Worm (Caenorhabditis elegans): ENCODE measurements around the gene Y116F11B.2.

Gene Y116F11B.2

DNA sequence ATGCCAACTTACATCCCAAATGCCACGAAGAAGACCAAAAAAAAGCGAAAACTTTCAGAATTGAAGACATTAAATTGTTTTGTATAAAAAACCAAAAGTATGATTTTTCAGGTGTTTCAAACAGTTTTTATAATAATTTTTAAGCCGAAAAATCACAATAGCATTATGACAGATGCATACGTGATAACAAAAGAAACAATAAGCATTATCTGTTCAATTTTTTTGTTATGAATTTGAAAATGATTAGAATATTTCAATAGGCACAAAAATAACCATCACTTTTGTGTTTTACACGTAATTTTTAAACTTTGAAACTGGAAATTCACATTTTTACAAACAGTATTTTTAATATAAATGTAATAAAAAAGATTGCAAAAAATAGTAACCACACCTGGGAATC is 21.2 kb upstream of the Y116F11B.2 start, which contains the start of gene Y116F11B.17:
Gene Y116F11B.17, minus strand, starts transcription at position 101 of the 400 bp plus-strand sequence.
- TF ChIP-seq unc-39 (tag; optimal IDR thresholded peaks at IDR 0.05) = no peak
- no peak for TF ChIP-seq skn-1 (tag; optimal IDR thresholded peaks at IDR 0.05)
- no peak for TF ChIP-seq ceh-16 (tag; optimal IDR thresholded peaks at IDR 0.05)
- TF ChIP-seq ama-1 (optimal IDR thresholded peaks at IDR 0.05) = no peak
- TF ChIP-seq nhr-237 (tag; optimal IDR thresholded peaks at IDR 0.05) = no peak
- no peak for TF ChIP-seq nhr-25 (tag; optimal IDR thresholded peaks at IDR 0.05)
- no peak for TF ChIP-seq mdl-1 (tag; optimal IDR thresholded peaks at IDR 0.05)
- no peak for TF ChIP-seq zag-1 (tag; optimal IDR thresholded peaks at IDR 0.05)
- no peak for TF ChIP-seq alr-1 (tag; optimal IDR thresholded peaks at IDR 0.05)
- no peak for TF ChIP-seq unc-55 (GFP tag; optimal IDR thresholded peaks at IDR 0.05)
- TF ChIP-seq lin-39 (tag; optimal IDR thresholded peaks at IDR 0.05) = no peak
- TF ChIP-seq lin-13 (GFP tag; optimal IDR thresholded peaks at IDR 0.05) = no peak
- no peak for TF ChIP-seq elt-3 (tag; optimal IDR thresholded peaks at IDR 0.05)
- TF ChIP-seq mab-5 (tag; optimal IDR thresholded peaks at IDR 0.05) = no peak
- no peak for TF ChIP-seq ceh-82 (tag; optimal IDR thresholded peaks at IDR 0.05)
- TF ChIP-seq blmp-1 (tag; optimal IDR thresholded peaks at IDR 0.05; ENCODE audit: insufficient read depth) = no peak
- no peak for TF ChIP-seq nhr-21 (tag; optimal IDR thresholded peaks at IDR 0.05)

DNA sequence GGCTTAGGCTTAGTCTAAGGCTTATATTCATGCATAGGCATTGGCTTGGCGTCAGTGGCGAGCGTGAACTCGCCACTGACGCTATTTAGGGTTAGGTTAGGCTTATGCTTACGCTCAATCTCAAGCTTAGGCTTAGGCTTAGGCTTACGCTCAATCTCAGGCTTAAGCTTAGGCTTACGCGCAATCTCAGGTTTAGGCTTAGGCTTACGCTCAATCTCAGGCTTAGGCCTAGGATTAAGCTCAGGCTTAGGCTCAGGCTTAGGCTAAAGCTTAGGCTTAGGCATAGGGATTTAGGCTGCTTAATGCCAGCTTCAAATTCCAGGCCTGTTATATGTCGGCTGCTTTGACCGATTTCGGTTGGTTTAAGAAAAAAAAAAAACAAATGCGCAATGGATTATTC is 19.2 kb upstream of the Y116F11B.2 start:
- TF ChIP-seq sma-3 (GFP tag; optimal IDR thresholded peaks at IDR 0.05) (no peak), lin-13 (GFP tag; optimal IDR thresholded peaks at IDR 0.05) (no peak), gmeb-1 (tag; optimal IDR thresholded peaks at IDR 0.05) (no peak), ZK546.5 (tag; optimal IDR thresholded peaks at IDR 0.05) (no peak), peb-1 (tag; optimal IDR thresholded peaks at IDR 0.05) (no peak), aly-2 (tag; optimal IDR thresholded peaks at IDR 0.05) (no peak), skn-1 (tag; optimal IDR thresholded peaks at IDR 0.05) (no peak), fos-1 (tag; optimal IDR thresholded peaks at IDR 0.05) (no peak), nhr-12 (tag; optimal IDR thresholded peaks at IDR 0.05) (no peak), nhr-11 (tag; optimal IDR thresholded peaks at IDR 0.05) (no peak), nhr-25 (tag; optimal IDR thresholded peaks at IDR 0.05) (no peak), ztf-11 (tag; optimal IDR thresholded peaks at IDR 0.05) (no peak)

ce11 chrV:19814833-19815232 is 13.9 kb upstream of the Y116F11B.2 start, which contains the start of gene daf-28:
TSS of gene daf-28 (plus strand) at chrV:19815133.
- TF ChIP-seq elt-1 (tag; optimal IDR thresholded peaks at IDR 0.05) (no peak), lin-11 (tag; optimal IDR thresholded peaks at IDR 0.05) (no peak), blmp-1 (tag; optimal IDR thresholded peaks at IDR 0.05; ENCODE audit: insufficient read depth) (no peak), fos-1 (tag; optimal IDR thresholded peaks at IDR 0.05) (no peak), nhr-6 (tag; optimal IDR thresholded peaks at IDR 0.05) (no peak), nhr-129 (tag; optimal IDR thresholded peaks at IDR 0.05) (no peak), nhr-21 (tag; optimal IDR thresholded peaks at IDR 0.05) (no peak), gmeb-1 (tag; optimal IDR thresholded peaks at IDR 0.05) (no peak), zag-1 (tag; optimal IDR thresholded peaks at IDR 0.05) (no peak), C34F6.9 (tag; optimal IDR thresholded peaks at IDR 0.05) (no peak), lin-13 (GFP tag; optimal IDR thresholded peaks at IDR 0.05) (no peak), peb-1 (tag; optimal IDR thresholded peaks at IDR 0.05) (no peak), Y55F3AM.14 (GFP tag; optimal IDR thresholded peaks at IDR 0.05) (no peak), ceh-16 (tag; optimal IDR thresholded peaks at IDR 0.05) (no peak), nhr-10 (tag; optimal IDR thresholded peaks at IDR 0.05) (no peak), unc-55 (GFP tag; optimal IDR thresholded peaks at IDR 0.05) (no peak)

ce11 chrV:19805548-19805947 is 4.6 kb upstream of the Y116F11B.2 start:
- TF ChIP-seq ztf-1 (GFP tag; conservative IDR thresholded peaks at IDR 0.05) (no peak), peb-1 (tag; optimal IDR thresholded peaks at IDR 0.05) (no peak), snpc-4 (tag; optimal IDR thresholded peaks at IDR 0.05) (no peak), lin-11 (tag; optimal IDR thresholded peaks at IDR 0.05) (no peak), Y55F3AM.14 (GFP tag; optimal IDR thresholded peaks at IDR 0.05) (no peak), ceh-16 (tag; optimal IDR thresholded peaks at IDR 0.05) (no peak), fos-1 (tag; optimal IDR thresholded peaks at IDR 0.05) (no peak), sma-3 (GFP tag; optimal IDR thresholded peaks at IDR 0.05) (no peak), elt-3 (tag; optimal IDR thresholded peaks at IDR 0.05) (no peak), C34F6.9 (tag; optimal IDR thresholded peaks at IDR 0.05) (no peak), nhr-11 (tag; optimal IDR thresholded peaks at IDR 0.05) (no peak)

- no peak for TF ChIP-seq Y55F3AM.14 (GFP tag; optimal IDR thresholded peaks at IDR 0.05)
- TF ChIP-seq ztf-4 (tag; optimal IDR thresholded peaks at IDR 0.05) = no peak
- TF ChIP-seq mbf-1 (tag; optimal IDR thresholded peaks at IDR 0.05) = no peak
- TF ChIP-seq crh-2 (tag; optimal IDR thresholded peaks at IDR 0.05) = no peak
- TF ChIP-seq unc-55 (GFP tag; optimal IDR thresholded peaks at IDR 0.05) = no peak
- no peak for TF ChIP-seq ceh-82 (tag; optimal IDR thresholded peaks at IDR 0.05)
- TF ChIP-seq lin-13 (GFP tag; optimal IDR thresholded peaks at IDR 0.05) = no peak
- no peak for TF ChIP-seq sma-3 (GFP tag; optimal IDR thresholded peaks at IDR 0.05)
- no peak for TF ChIP-seq zag-1 (tag; optimal IDR thresholded peaks at IDR 0.05)
- no peak for TF ChIP-seq nhr-11 (tag; optimal IDR thresholded peaks at IDR 0.05)
- TF ChIP-seq ceh-16 (tag; optimal IDR thresholded peaks at IDR 0.05) = no peak
- TF ChIP-seq egl-27 (tag; optimal IDR thresholded peaks at IDR 0.05) = no peak
- no peak for TF ChIP-seq sem-4 (tag; optimal IDR thresholded peaks at IDR 0.05)
- TF ChIP-seq mdl-1 (tag; optimal IDR thresholded peaks at IDR 0.05) = no peak
- no peak for TF ChIP-seq alr-1 (tag; optimal IDR thresholded peaks at IDR 0.05)
- TF ChIP-seq elt-3 (tag; optimal IDR thresholded peaks at IDR 0.05) = no peak
- TF ChIP-seq elt-1 (tag; optimal IDR thresholded peaks at IDR 0.05) = no peak
- no peak for TF ChIP-seq mab-5 (tag; optimal IDR thresholded peaks at IDR 0.05)
- no peak for TF ChIP-seq snpc-4 (tag; optimal IDR thresholded peaks at IDR 0.05)
- no peak for TF ChIP-seq gmeb-1 (tag; optimal IDR thresholded peaks at IDR 0.05)
Measured at ce11 chrV:19802797-19803196, 1.9 kb upstream of the Y116F11B.2 start.

Data from whole organism, L2 larva.